Worm (Caenorhabditis elegans): ENCODE results near the gene ctl-1.

The ctl-1 gene

DNA sequence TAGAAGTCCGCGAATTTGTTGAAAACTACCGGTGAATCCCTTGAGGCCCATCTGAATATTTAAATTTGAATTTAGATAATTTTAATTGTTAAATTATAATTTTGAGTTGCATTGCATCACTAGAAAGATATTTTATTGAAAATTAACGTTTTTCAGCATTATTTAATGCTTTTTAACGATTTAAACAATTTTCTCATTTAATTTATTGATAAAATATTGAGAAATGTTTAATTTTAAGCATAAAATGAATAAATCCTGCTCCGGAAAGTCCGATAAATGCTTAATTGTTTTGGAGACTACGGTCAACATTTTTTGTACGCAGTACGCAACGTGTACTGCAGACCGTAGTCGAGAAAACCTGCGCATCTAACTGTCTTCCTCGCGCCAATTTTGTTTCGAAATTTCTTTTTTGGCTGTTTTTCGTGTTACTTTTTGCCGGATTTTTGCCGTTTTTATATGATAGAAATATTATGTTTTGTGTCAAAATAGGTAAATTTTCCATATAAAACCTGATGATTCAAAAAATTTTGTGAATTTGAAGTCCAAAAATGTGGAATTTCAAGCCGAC is 43.4 kb upstream of the ctl-1 start, which contains the start of the genes Y54G11A.17, lin-7 and elof-1 (continued):
- peak; percentile 82 for TF ChIP-seq ceh-27 (GFP tag; optimal IDR thresholded peaks at IDR 0.05)
- TF ChIP-seq egrh-3 (GFP tag; IDR thresholded peaks at IDR 0.05): no peak
- TF ChIP-seq ccch-3 (GFP tag; optimal IDR thresholded peaks at IDR 0.05): no peak
- peak; percentile 83 for TF ChIP-seq F49E8.2 (tag; optimal IDR thresholded peaks at IDR 0.05; ENCODE audit: insufficient read depth)
- no peak for TF ChIP-seq hlh-26 (GFP tag; conservative IDR thresholded peaks at IDR 0.05)
- TF ChIP-seq madf-6 (GFP tag; IDR thresholded peaks at IDR 0.05): peak; percentile 75
- no peak for TF ChIP-seq ztf-6 (GFP tag; IDR thresholded peaks at IDR 0.05)
- peak; percentile 68 for TF ChIP-seq tbp1 (GFP tag; optimal IDR thresholded peaks at IDR 0.05)
- TF ChIP-seq xnd-1 (tag; optimal IDR thresholded peaks at IDR 0.05): peak; percentile 28
- no peak for TF ChIP-seq nhr-120 (GFP tag; IDR thresholded peaks at IDR 0.05)
- TF ChIP-seq ceh-40 (GFP tag; IDR thresholded peaks at IDR 0.05): no peak
- no peak for TF ChIP-seq C06A6.2 (GFP tag; conservative IDR thresholded peaks at IDR 0.05)
- no peak for TF ChIP-seq let-526 (GFP tag; IDR thresholded peaks at IDR 0.05)
- TF ChIP-seq lin-40 (tag; optimal IDR thresholded peaks at IDR 0.05): peak; percentile 73
- peak; percentile 61 for TF ChIP-seq madf-8 (GFP tag; conservative IDR thresholded peaks at IDR 0.05)
- TF ChIP-seq nfyb-1 (GFP tag; IDR thresholded peaks at IDR 0.05): peak; percentile 77; the same call in 1 of the 2 replicates
- TF ChIP-seq hsf-1 (GFP tag; IDR thresholded peaks at IDR 0.05): no peak
- TF ChIP-seq C17E4.6 (GFP tag; IDR thresholded peaks at IDR 0.05): peak; percentile 44; the same call in 1 of the 2 replicates
- no peak for TF ChIP-seq somi-1 (GFP tag; optimal IDR thresholded peaks at IDR 0.05)
- peak; percentile 65; the same call in 1 of the 2 replicates for TF ChIP-seq hmg-1.2 (GFP tag; IDR thresholded peaks at IDR 0.05)
- TF ChIP-seq ets-4 (GFP tag; optimal IDR thresholded peaks at IDR 0.05): no peak
- TF ChIP-seq unc-130 (GFP tag; optimal IDR thresholded peaks at IDR 0.05): peak; percentile 7
- peak; percentile 69 for TF ChIP-seq ztf-28 (GFP tag; IDR thresholded peaks at IDR 0.05)
- peak; percentile 51 for TF ChIP-seq ceh-100 (GFP tag; IDR thresholded peaks at IDR 0.05)
- peak; percentile 5 for TF ChIP-seq madf-10 (tag; optimal IDR thresholded peaks at IDR 0.05)
- TF ChIP-seq Y53G8AR.9 (GFP tag; conservative IDR thresholded peaks at IDR 0.05): peak; percentile 77; the same call in 1 of the 2 replicates
- TF ChIP-seq D2030.7 (GFP tag; IDR thresholded peaks at IDR 0.05): peak; percentile 92
- peak; percentile 71 for TF ChIP-seq snpc-3.4 (tag; optimal IDR thresholded peaks at IDR 0.05)
- no peak for TF ChIP-seq ztf-3 (GFP tag; optimal IDR thresholded peaks at IDR 0.05)
- TF ChIP-seq ama-1 (optimal IDR thresholded peaks at IDR 0.05): peak; percentile 37
- peak in 1 of 2 experiments; percentile 56 for TF ChIP-seq ama-1 (GFP tag; optimal IDR thresholded peaks at IDR 0.05)
- TF ChIP-seq dox-1 (GFP tag; IDR thresholded peaks at IDR 0.05): peak; percentile 83
- no peak for TF ChIP-seq B0261.1 (tag; optimal IDR thresholded peaks at IDR 0.05)
- 0 out of 2 replicates have a peak, but pooled peaks have one; percentile 20 for TF ChIP-seq Y56A3A.18 (GFP tag; IDR thresholded peaks at IDR 0.05)
- TF ChIP-seq hlh-12 (tag; optimal IDR thresholded peaks at IDR 0.05): no peak
- peak; percentile 90 for TF ChIP-seq efl-1 (GFP tag; optimal IDR thresholded peaks at IDR 0.05)
- TF ChIP-seq T26A5.8 (tag; optimal IDR thresholded peaks at IDR 0.05): no peak
- TF ChIP-seq lag-1 (GFP tag; IDR thresholded peaks at IDR 0.05): no peak
- TF ChIP-seq mxl-1 (tag; optimal IDR thresholded peaks at IDR 0.05): no peak
- TF ChIP-seq hrde-1 (tag; optimal IDR thresholded peaks at IDR 0.05; ENCODE audit: borderline replicate concordance): no peak
- peak; percentile 81 for TF ChIP-seq B0019.2 (GFP tag; conservative IDR thresholded peaks at IDR 0.05)
- peak; percentile 85 for TF ChIP-seq cebp-1 (GFP tag; IDR thresholded peaks at IDR 0.05)
- TF ChIP-seq cebp-1 (tag; optimal IDR thresholded peaks at IDR 0.05): peak; percentile 92
- no peak for TF ChIP-seq B0035.1 (tag; optimal IDR thresholded peaks at IDR 0.05)
- TF ChIP-seq ekl-4 (GFP tag; IDR thresholded peaks at IDR 0.05): peak; percentile 42; the same call in 1 of the 2 replicates
- TF ChIP-seq nfya-2 (GFP tag; IDR thresholded peaks at IDR 0.05): no peak
- no peak for TF ChIP-seq T07F8.4 (tag; optimal IDR thresholded peaks at IDR 0.05)
- TF ChIP-seq rec-8 (tag; optimal IDR thresholded peaks at IDR 0.05): no peak
- TF ChIP-seq unc-62 (GFP tag; optimal IDR thresholded peaks at IDR 0.05): no peak
